Fruit fly (Drosophila melanogaster) whole organism, prepupa: ENCODE results near the gene Tps1.

ENCODE experiments used
- CG10669 ChIP-seq: fragments of 200-800 bp; sonication (Bioruptor generic); optimal IDR thresholded peaks from 3 replicates; lab custom pipeline; 2018; ENCODE audit warnings: missing biosample characterization, mild to moderate bottlenecking, missing genetic modification characterization, moderate library complexity
- CG11902 ChIP-seq: fragments of 200-800 bp; sonication (Bioruptor generic); optimal IDR thresholded peaks from 3 replicates; lab custom pipeline; 2016; ENCODE audit warnings: missing biosample characterization, missing genetic modification characterization
- CG6276 ChIP-seq: fragments of 200-800 bp; sonication (Bioruptor generic); optimal IDR thresholded peaks from 2 replicates; lab custom pipeline; 2017; ENCODE audit warnings: missing biosample characterization, mild to moderate bottlenecking, missing genetic modification characterization
- Lpt ChIP-seq: fragments of 200-800 bp; sonication (Bioruptor generic); optimal IDR thresholded peaks from 3 replicates; lab custom pipeline; 2016; ENCODE audit warnings: missing biosample characterization, missing genetic modification characterization
- Met ChIP-seq: fragments of 200-800 bp; sonication (Bioruptor generic); optimal IDR thresholded peaks from 3 replicates; lab custom pipeline; 2016; ENCODE audit warnings: missing biosample characterization, missing genetic modification characterization
- OdsH ChIP-seq: fragments of 200-800 bp; sonication (Bioruptor generic); optimal IDR thresholded peaks from 3 replicates; lab custom pipeline; 2016; ENCODE audit warnings: missing biosample characterization, missing genetic modification characterization
- eg ChIP-seq: fragments of 200-800 bp; sonication (Bioruptor generic); IDR thresholded peaks from 3 replicates; pipeline ENCODE4 v1.3.6; 2022; ENCODE audit warnings: missing biosample characterization, missing genetic modification characterization
- fkh ChIP-seq: fragments of 200-800 bp; sonication (Bioruptor generic); optimal IDR thresholded peaks from 3 replicates; lab custom pipeline; 2017; ENCODE audit warnings: missing biosample characterization, mild to moderate bottlenecking, missing genetic modification characterization, moderate library complexity
- pdm3 ChIP-seq: fragments of 200-800 bp; sonication (Bioruptor generic); optimal IDR thresholded peaks from 3 replicates; lab custom pipeline; 2016; ENCODE audit warnings: missing biosample characterization, missing genetic modification characterization
- vri ChIP-seq: fragments of 200-800 bp; sonication (Bioruptor generic); optimal IDR thresholded peaks from 3 replicates; lab custom pipeline; 2016; ENCODE audit warnings: missing biosample characterization, mild to moderate bottlenecking, missing genetic modification characterization

DNA sequence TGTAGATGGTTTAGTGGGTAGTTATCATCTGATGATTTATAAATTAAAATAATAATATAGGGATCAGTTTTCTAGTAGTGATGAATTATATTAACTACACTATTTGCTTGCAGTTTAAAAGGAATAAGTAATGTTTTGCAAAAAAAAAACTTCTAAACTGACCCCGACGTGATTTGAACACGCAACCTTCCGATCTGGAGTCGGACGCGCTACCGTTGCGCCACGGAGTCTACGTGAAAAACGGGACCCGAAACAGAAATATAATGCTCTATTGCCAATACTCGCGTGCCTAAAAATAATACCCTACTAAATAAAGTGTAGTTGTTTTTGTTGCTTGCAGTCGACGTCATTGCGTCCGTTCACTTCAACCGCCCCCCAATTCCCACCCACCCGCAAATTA, 30.7 kb downstream of the Tps1 start:
- TF ChIP-seq CG6276 (GFP tag; lab: Kevin White, UChicago) (no peak), OdsH (no peak), fkh (GFP tag; lab: Kevin White, UChicago) (no peak), CG10669 (GFP tag; lab: Kevin White, UChicago) (no peak), CG11902 (GFP tag; lab: Kevin White, UChicago) (no peak), pdm3 (no peak), eg (GFP tag; lab: Robert Waterston, UW) (no peak), Lpt (GFP tag; lab: Kevin White, UChicago) (no peak), vri (no peak), Met (GFP tag; lab: Kevin White, UChicago) (no peak)
